Worm (Caenorhabditis elegans): ENCODE results near the gene T26C11.9.

T26C11.9 gene

ce11 chrX:1860422-1860821 is 6.8 kb upstream of the T26C11.9 start, which contains the start of gene T26C11.8:
Gene T26C11.8, plus strand, starts transcription at chrX:1860722.
- TF ChIP-seq ceh-83 (GFP tag; optimal IDR thresholded peaks at IDR 0.05) (no peak), hlh-1 (tag; optimal IDR thresholded peaks at IDR 0.05) (no peak), blmp-1 (tag; optimal IDR thresholded peaks at IDR 0.05) (no peak), ham-2 (GFP tag; optimal IDR thresholded peaks at IDR 0.05) (no peak), lin-32 (GFP tag; optimal IDR thresholded peaks at IDR 0.05) (no peak), unc-39 (tag; optimal IDR thresholded peaks at IDR 0.05) (no peak), tbx-8 (GFP tag; optimal IDR thresholded peaks at IDR 0.05) (no peak), flh-1 (GFP tag; optimal IDR thresholded peaks at IDR 0.05) (no peak), mab-5 (tag; optimal IDR thresholded peaks at IDR 0.05) (no peak), nhr-237 (tag; optimal IDR thresholded peaks at IDR 0.05) (no peak), unc-62 (GFP tag; optimal IDR thresholded peaks at IDR 0.05) (no peak), mls-2 (tag; optimal IDR thresholded peaks at IDR 0.05) (no peak)

ce11 chrX:1858616-1859015 is 5.0 kb upstream of the T26C11.9 start:
- peak; percentile 25 for TF ChIP-seq lin-13 (tag; optimal IDR thresholded peaks at IDR 0.05)
- TF ChIP-seq pha-4 (tag; optimal IDR thresholded peaks at IDR 0.05), result no peak
- peak; percentile 52 for TF ChIP-seq tbx-8 (GFP tag; optimal IDR thresholded peaks at IDR 0.05)
- no peak for TF ChIP-seq nhr-28 (tag; optimal IDR thresholded peaks at IDR 0.05)
- TF ChIP-seq ztf-11 (tag; optimal IDR thresholded peaks at IDR 0.05), result no peak
- TF ChIP-seq ces-1 (GFP tag; optimal IDR thresholded peaks at IDR 0.05), result no peak
- TF ChIP-seq unc-62 (GFP tag; optimal IDR thresholded peaks at IDR 0.05), result no peak
- peak; percentile 85 for TF ChIP-seq mls-2 (tag; optimal IDR thresholded peaks at IDR 0.05)
- TF ChIP-seq nhr-76 (tag; optimal IDR thresholded peaks at IDR 0.05), result no peak
- peak; percentile 44 for TF ChIP-seq lin-32 (GFP tag; optimal IDR thresholded peaks at IDR 0.05)
- TF ChIP-seq sem-2 (GFP tag; optimal IDR thresholded peaks at IDR 0.05), result peak; percentile 74
- no peak for TF ChIP-seq snpc-4 (tag; optimal IDR thresholded peaks at IDR 0.05)
- peak; percentile 62 for TF ChIP-seq ham-2 (GFP tag; optimal IDR thresholded peaks at IDR 0.05)
- peak; percentile 60 for TF ChIP-seq mep-1 (tag; optimal IDR thresholded peaks at IDR 0.05)
- peak; percentile 82 for TF ChIP-seq cnd-1 (tag; optimal IDR thresholded peaks at IDR 0.05)
- no peak for TF ChIP-seq mab-5 (tag; optimal IDR thresholded peaks at IDR 0.05)
- peak; percentile 67 for TF ChIP-seq bed-3 (GFP tag; optimal IDR thresholded peaks at IDR 0.05)
- peak; percentile 88 for TF ChIP-seq ceh-83 (GFP tag; optimal IDR thresholded peaks at IDR 0.05)
- peak; percentile 64 for TF ChIP-seq unc-39 (tag; optimal IDR thresholded peaks at IDR 0.05)
- peak; percentile 54 for TF ChIP-seq ceh-43 (GFP tag; optimal IDR thresholded peaks at IDR 0.05)
- TF ChIP-seq M03D4.4 (tag; optimal IDR thresholded peaks at IDR 0.05), result peak; percentile 89
- TF ChIP-seq blmp-1 (tag; optimal IDR thresholded peaks at IDR 0.05), result peak; percentile 7
- TF ChIP-seq hlh-1 (tag; optimal IDR thresholded peaks at IDR 0.05), result peak; percentile 27
- peak; percentile 84 for TF ChIP-seq drap-1 (GFP tag; optimal IDR thresholded peaks at IDR 0.05)
- peak; percentile 68 for TF ChIP-seq unc-120 (tag; optimal IDR thresholded peaks at IDR 0.05; ENCODE audit: poor library complexity, severe bottlenecking)
- peak; percentile 96 for TF ChIP-seq ceh-39 (tag; optimal IDR thresholded peaks at IDR 0.05)
- TF ChIP-seq elt-3 (tag; optimal IDR thresholded peaks at IDR 0.05), result no peak
- peak; percentile 62 for TF ChIP-seq nhr-237 (tag; optimal IDR thresholded peaks at IDR 0.05)
- peak; percentile 91 for TF ChIP-seq sptf-1 (tag; optimal IDR thresholded peaks at IDR 0.05)
- TF ChIP-seq lsy-2 (tag; optimal IDR thresholded peaks at IDR 0.05), result peak; percentile 33
- no peak for TF ChIP-seq nhr-2 (tag; optimal IDR thresholded peaks at IDR 0.05)
- TF ChIP-seq flh-1 (GFP tag; optimal IDR thresholded peaks at IDR 0.05), result peak; percentile 63

ce11 chrX:1857777-1858176 is 4.1 kb upstream of the T26C11.9 start:
- TF ChIP-seq ceh-39 (tag; optimal IDR thresholded peaks at IDR 0.05) (peak; percentile 96), nhr-2 (tag; optimal IDR thresholded peaks at IDR 0.05) (peak; percentile 4), snpc-4 (tag; optimal IDR thresholded peaks at IDR 0.05) (no peak), cnd-1 (tag; optimal IDR thresholded peaks at IDR 0.05) (peak; percentile 28), tbx-8 (GFP tag; optimal IDR thresholded peaks at IDR 0.05) (no peak), mls-2 (tag; optimal IDR thresholded peaks at IDR 0.05) (no peak), lin-32 (GFP tag; optimal IDR thresholded peaks at IDR 0.05) (peak; percentile 26), ceh-43 (GFP tag; optimal IDR thresholded peaks at IDR 0.05) (no peak), blmp-1 (tag; optimal IDR thresholded peaks at IDR 0.05) (no peak), zip-8 (tag; optimal IDR thresholded peaks at IDR 0.05) (no peak), nhr-237 (tag; optimal IDR thresholded peaks at IDR 0.05) (no peak), mab-5 (tag; optimal IDR thresholded peaks at IDR 0.05) (no peak)

DNA sequence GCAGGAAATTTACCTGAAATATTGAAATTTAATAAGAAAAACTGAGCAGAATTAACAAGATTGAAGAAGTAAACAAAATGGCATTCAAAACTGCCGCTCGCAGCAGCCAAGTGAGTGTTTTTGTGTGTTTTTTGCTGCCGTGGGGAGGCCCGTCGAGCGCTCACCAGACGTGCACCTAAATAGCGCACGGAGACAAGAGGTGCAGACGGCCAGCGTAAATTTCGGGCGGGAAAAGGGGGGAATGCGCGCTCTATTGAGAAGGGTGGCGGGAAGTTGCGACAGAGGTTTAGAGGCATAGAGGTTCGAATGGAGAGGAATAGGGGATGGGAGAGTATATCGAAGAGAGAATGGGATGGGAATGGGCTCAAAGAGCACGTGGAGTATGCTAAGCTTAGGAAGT is 2.5 kb upstream of the T26C11.9 start, which contains the start of gene ceh-39:
TSS of gene ceh-39 (minus strand) at position 13 of the 400 bp plus-strand sequence.
- TF ChIP-seq unc-120 (tag; optimal IDR thresholded peaks at IDR 0.05; ENCODE audit: poor library complexity, severe bottlenecking) (peak; percentile 44), ceh-83 (GFP tag; optimal IDR thresholded peaks at IDR 0.05) (no peak), mep-1 (tag; optimal IDR thresholded peaks at IDR 0.05) (peak; percentile 64), drap-1 (GFP tag; optimal IDR thresholded peaks at IDR 0.05) (peak; percentile 53), nhr-12 (tag; optimal IDR thresholded peaks at IDR 0.05) (no peak), ztf-11 (tag; optimal IDR thresholded peaks at IDR 0.05) (no peak), mls-2 (tag; optimal IDR thresholded peaks at IDR 0.05) (peak; percentile 12), sptf-1 (tag; optimal IDR thresholded peaks at IDR 0.05) (peak; percentile 67), mab-5 (tag; optimal IDR thresholded peaks at IDR 0.05) (no peak), nhr-237 (tag; optimal IDR thresholded peaks at IDR 0.05) (peak; percentile 27), unc-62 (GFP tag; optimal IDR thresholded peaks at IDR 0.05) (peak; percentile 27), lin-32 (GFP tag; optimal IDR thresholded peaks at IDR 0.05) (no peak), blmp-1 (tag; optimal IDR thresholded peaks at IDR 0.05) (no peak), nhr-76 (tag; optimal IDR thresholded peaks at IDR 0.05) (no peak), lin-13 (tag; optimal IDR thresholded peaks at IDR 0.05) (peak; percentile 52), bed-3 (GFP tag; optimal IDR thresholded peaks at IDR 0.05) (no peak), cnd-1 (tag; optimal IDR thresholded peaks at IDR 0.05) (peak; percentile 14), M03D4.4 (tag; optimal IDR thresholded peaks at IDR 0.05) (peak; percentile 40), nhr-2 (tag; optimal IDR thresholded peaks at IDR 0.05) (peak; percentile 34), pha-4 (tag; optimal IDR thresholded peaks at IDR 0.05) (peak; percentile 64), ces-1 (GFP tag; optimal IDR thresholded peaks at IDR 0.05) (peak; percentile 49), hlh-1 (tag; optimal IDR thresholded peaks at IDR 0.05) (peak; percentile 42), tbx-8 (GFP tag; optimal IDR thresholded peaks at IDR 0.05) (peak; percentile 11), lsy-2 (tag; optimal IDR thresholded peaks at IDR 0.05) (peak; percentile 18), nhr-28 (tag; optimal IDR thresholded peaks at IDR 0.05) (no peak), elt-3 (tag; optimal IDR thresholded peaks at IDR 0.05) (no peak)
